Worm (Caenorhabditis elegans): Measurements from ENCODE around the gene T22C8.4.

ce11 chrII:8593840-8594625 is 29.3 kb downstream of the T22C8.4 start, which contains the start of gene aptf-3:
- no peak for TF ChIP-seq ceh-88 (GFP tag; IDR thresholded peaks at IDR 0.05)
- TF ChIP-seq lin-13 (GFP tag; optimal IDR thresholded peaks at IDR 0.05): no peak
- TF ChIP-seq dpl-1 (GFP tag; optimal IDR thresholded peaks at IDR 0.05): no peak
- TF ChIP-seq ces-1 (GFP tag; optimal IDR thresholded peaks at IDR 0.05): no peak
- TF ChIP-seq snpc-4 (tag; optimal IDR thresholded peaks at IDR 0.05): no peak
- TF ChIP-seq mdl-1 (tag; optimal IDR thresholded peaks at IDR 0.05): no peak
- TF ChIP-seq ama-1 (optimal IDR thresholded peaks at IDR 0.05): no peak
- no peak for TF ChIP-seq unc-130 (tag; optimal IDR thresholded peaks at IDR 0.05)
- TF ChIP-seq dsc-1 (tag; optimal IDR thresholded peaks at IDR 0.05): no peak
- no peak for TF ChIP-seq nhr-76 (tag; optimal IDR thresholded peaks at IDR 0.05)

Data from whole organism, L1 larva.